Worm (Caenorhabditis elegans): ENCODE measurements around the gene phat-3.

The phat-3 gene

ce11 chrV:4056203-4056602 is 12.5 kb downstream of the phat-3 start:
- TF ChIP-seq drap-1 (GFP tag; optimal IDR thresholded peaks at IDR 0.05) (no peak), unc-39 (tag; optimal IDR thresholded peaks at IDR 0.05) (no peak), sptf-1 (tag; optimal IDR thresholded peaks at IDR 0.05) (no peak), elt-1 (tag; optimal IDR thresholded peaks at IDR 0.05; ENCODE audit: borderline replicate concordance, insufficient read depth) (no peak), flh-1 (GFP tag; optimal IDR thresholded peaks at IDR 0.05) (no peak), ham-2 (GFP tag; optimal IDR thresholded peaks at IDR 0.05) (no peak), ztf-11 (tag; optimal IDR thresholded peaks at IDR 0.05) (no peak), tbx-8 (GFP tag; optimal IDR thresholded peaks at IDR 0.05) (no peak), ceh-39 (tag; optimal IDR thresholded peaks at IDR 0.05) (no peak), ceh-83 (GFP tag; optimal IDR thresholded peaks at IDR 0.05) (no peak), mls-2 (tag; optimal IDR thresholded peaks at IDR 0.05) (no peak), nhr-2 (tag; optimal IDR thresholded peaks at IDR 0.05) (no peak), lin-13 (tag; optimal IDR thresholded peaks at IDR 0.05) (no peak), ceh-43 (GFP tag; optimal IDR thresholded peaks at IDR 0.05) (no peak), blmp-1 (tag; optimal IDR thresholded peaks at IDR 0.05) (no peak), nhr-76 (tag; optimal IDR thresholded peaks at IDR 0.05) (no peak), lsy-2 (tag; optimal IDR thresholded peaks at IDR 0.05) (no peak), zip-8 (tag; optimal IDR thresholded peaks at IDR 0.05) (no peak)

- TF ChIP-seq lsy-2 (tag; optimal IDR thresholded peaks at IDR 0.05), result peak; percentile 86
These were observed 19.9 kb downstream of the phat-3 start for ce11 chrV:4063559-4064164.

- TF ChIP-seq unc-39 (tag; optimal IDR thresholded peaks at IDR 0.05), result no peak
- TF ChIP-seq nhr-76 (tag; optimal IDR thresholded peaks at IDR 0.05), result no peak
- TF ChIP-seq flh-1 (GFP tag; optimal IDR thresholded peaks at IDR 0.05), result no peak
- no peak for TF ChIP-seq unc-62 (GFP tag; optimal IDR thresholded peaks at IDR 0.05)
- TF ChIP-seq lin-32 (GFP tag; optimal IDR thresholded peaks at IDR 0.05), result no peak
- no peak for TF ChIP-seq ceh-83 (GFP tag; optimal IDR thresholded peaks at IDR 0.05)
- TF ChIP-seq blmp-1 (tag; optimal IDR thresholded peaks at IDR 0.05), result no peak
- TF ChIP-seq lin-13 (tag; optimal IDR thresholded peaks at IDR 0.05), result no peak
- TF ChIP-seq ceh-43 (GFP tag; optimal IDR thresholded peaks at IDR 0.05), result no peak
- TF ChIP-seq nhr-237 (tag; optimal IDR thresholded peaks at IDR 0.05), result no peak
- no peak for TF ChIP-seq sem-2 (GFP tag; optimal IDR thresholded peaks at IDR 0.05)
- no peak for TF ChIP-seq ces-1 (GFP tag; optimal IDR thresholded peaks at IDR 0.05)
- no peak for TF ChIP-seq nhr-12 (tag; optimal IDR thresholded peaks at IDR 0.05)
- TF ChIP-seq unc-120 (tag; optimal IDR thresholded peaks at IDR 0.05; ENCODE audit: poor library complexity, severe bottlenecking), result no peak
These were observed 29.7 kb downstream of the phat-3 start, which contains the start of gene otpl-2 for ce11 chrV:4073455-4073854. Gene otpl-2, plus strand, starts transcription at chrV:4073755.

ce11 chrV:4080546-4080945 is 36.8 kb downstream of the phat-3 start:
- TF ChIP-seq nhr-12 (tag; optimal IDR thresholded peaks at IDR 0.05) (no peak), unc-39 (tag; optimal IDR thresholded peaks at IDR 0.05) (no peak), ceh-83 (GFP tag; optimal IDR thresholded peaks at IDR 0.05) (no peak), nhr-76 (tag; optimal IDR thresholded peaks at IDR 0.05) (no peak)

ce11 chrV:4081283-4081682 is 37.6 kb downstream of the phat-3 start, which contains the start of gene srh-211:
Gene srh-211, minus strand, starts transcription at chrV:4081383.
- TF ChIP-seq M03D4.4 (tag; optimal IDR thresholded peaks at IDR 0.05) (no peak), lsy-2 (tag; optimal IDR thresholded peaks at IDR 0.05) (no peak), ceh-39 (tag; optimal IDR thresholded peaks at IDR 0.05) (no peak), unc-62 (GFP tag; optimal IDR thresholded peaks at IDR 0.05) (no peak), lin-13 (tag; optimal IDR thresholded peaks at IDR 0.05) (no peak), zip-8 (tag; optimal IDR thresholded peaks at IDR 0.05) (no peak), cnd-1 (tag; optimal IDR thresholded peaks at IDR 0.05) (no peak), lin-32 (GFP tag; optimal IDR thresholded peaks at IDR 0.05) (no peak), nhr-2 (tag; optimal IDR thresholded peaks at IDR 0.05) (no peak), nhr-76 (tag; optimal IDR thresholded peaks at IDR 0.05) (no peak), ztf-11 (tag; optimal IDR thresholded peaks at IDR 0.05) (no peak), mep-1 (tag; optimal IDR thresholded peaks at IDR 0.05) (no peak), sem-2 (GFP tag; optimal IDR thresholded peaks at IDR 0.05) (no peak), elt-3 (tag; optimal IDR thresholded peaks at IDR 0.05) (no peak), elt-1 (tag; optimal IDR thresholded peaks at IDR 0.05; ENCODE audit: borderline replicate concordance, insufficient read depth) (no peak)
